6 worm cellular contexts compared by ENCODE assay signal in the genomic region with DNA sequence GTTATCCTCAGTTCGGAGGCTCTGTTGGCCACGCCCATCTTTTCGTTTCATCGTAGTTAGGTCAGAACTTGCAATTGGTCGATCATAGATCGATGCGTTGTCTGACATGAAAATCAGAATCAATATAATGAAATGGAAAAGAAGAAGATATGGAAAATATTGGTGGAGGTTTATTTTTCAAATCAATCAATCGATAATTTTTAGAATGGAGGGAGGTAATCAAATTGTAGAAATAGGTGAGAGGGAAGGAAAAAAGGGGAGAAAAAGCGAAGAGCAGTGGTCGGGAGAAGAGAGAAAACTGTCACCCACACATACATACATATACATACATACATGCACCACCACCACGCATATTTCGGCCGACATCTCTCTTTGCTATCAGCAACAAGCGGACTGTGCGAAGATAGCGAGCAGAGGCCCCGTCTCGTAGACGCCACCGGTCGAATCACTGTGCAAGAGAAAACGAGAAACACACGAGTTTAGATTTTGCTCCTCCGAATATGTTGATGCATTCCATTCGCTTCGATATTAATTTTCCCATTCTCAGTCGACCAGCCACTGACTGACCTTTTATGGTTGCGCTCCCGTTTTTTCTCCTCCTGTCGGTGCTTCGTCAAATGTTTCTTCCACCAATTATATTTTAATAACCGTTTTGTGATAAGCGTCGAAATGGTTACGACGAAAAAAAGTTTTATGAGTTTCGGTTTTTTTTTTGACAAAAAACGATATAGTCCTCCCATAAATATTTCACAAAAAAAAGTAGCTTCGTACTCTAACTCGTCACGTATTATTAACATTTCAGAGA.
TF ChIP-seq lines count a peak whose summit lies in the region.

A gene (minus strand): TSS at position 51 of the 805 bp plus-strand sequence.

TF ChIP-seq in whole organism, L1 larva, 84 proteins besides CTCF, POLR2A, EP300 and RAD21:
- TF ChIP-seq pag-3 (tag; optimal IDR thresholded peaks at IDR 0.05; lab: Kevin White, UChicago; ENCODE audit: borderline replicate concordance, insufficient read depth) (no peak), efl-1 (optimal IDR thresholded peaks at IDR 0.05; lab: Kevin White, UChicago) (no peak), efl-1 (GFP tag; optimal IDR thresholded peaks at IDR 0.05 in 1 of 2; lab: Kevin White, UChicago) (peak in 1 of 2 experiments; percentile 1), sup-37 (GFP tag; optimal IDR thresholded peaks at IDR 0.05; lab: Kevin White, UChicago) (no peak), nhr-90 (tag; optimal IDR thresholded peaks at IDR 0.05; lab: Kevin White, UChicago; ENCODE audit: poor library complexity) (peak; percentile 1), elt-2 (tag; optimal IDR thresholded peaks at IDR 0.05; lab: Kevin White, UChicago) (peak; percentile 69)

TF ChIP-seq in whole organism, L2 larva, 48 proteins besides CTCF, POLR2A, EP300 and RAD21 (continues in another document):
- TF ChIP-seq unc-39 (tag; optimal IDR thresholded peaks at IDR 0.05; lab: Kevin White, UChicago) (no peak), F13H6.1 (tag; optimal IDR thresholded peaks at IDR 0.05; lab: Kevin White, UChicago) (peak; percentile 27), R02D3.7 (tag; optimal IDR thresholded peaks at IDR 0.05; lab: Kevin White, UChicago) (no peak), dmd-4 (tag; optimal IDR thresholded peaks at IDR 0.05; lab: Kevin White, UChicago) (no peak), ceh-82 (tag; optimal IDR thresholded peaks at IDR 0.05; lab: Kevin White, UChicago) (no peak), nhr-12 (tag; optimal IDR thresholded peaks at IDR 0.05; lab: Kevin White, UChicago) (no peak), nhr-129 (tag; optimal IDR thresholded peaks at IDR 0.05; lab: Kevin White, UChicago) (no peak), nhr-11 (tag; optimal IDR thresholded peaks at IDR 0.05; lab: Kevin White, UChicago) (no peak), nhr-10 (tag; optimal IDR thresholded peaks at IDR 0.05; lab: Kevin White, UChicago) (no peak), gmeb-1 (tag; optimal IDR thresholded peaks at IDR 0.05; lab: Kevin White, UChicago) (peak; percentile 26), snpc-4 (tag; optimal IDR thresholded peaks at IDR 0.05; lab: Kevin White, UChicago) (no peak), nhr-6 (tag; optimal IDR thresholded peaks at IDR 0.05; lab: Kevin White, UChicago) (no peak), unc-62 (GFP tag; optimal IDR thresholded peaks at IDR 0.05; lab: Kevin White, UChicago) (no peak), crh-2 (tag; optimal IDR thresholded peaks at IDR 0.05; lab: Kevin White, UChicago) (peak; percentile 28), nhr-21 (tag; optimal IDR thresholded peaks at IDR 0.05; lab: Kevin White, UChicago) (no peak), C34F6.9 (tag; optimal IDR thresholded peaks at IDR 0.05; lab: Kevin White, UChicago) (no peak)

TF ChIP-seq in whole organism, L3 larva, 47 proteins besides CTCF, POLR2A, EP300 and RAD21:
- peak; percentile 59 for TF ChIP-seq pqm-1 (tag; optimal IDR thresholded peaks at IDR 0.05; lab: Kevin White, UChicago)
- no peak for TF ChIP-seq ceh-28 (tag; optimal IDR thresholded peaks at IDR 0.05; lab: Kevin White, UChicago)
- TF ChIP-seq elt-2 (tag; optimal IDR thresholded peaks at IDR 0.05; lab: Kevin White, UChicago): peak; percentile 92
TF ChIP-seq in whole organism, L3 larva: peak in this region for 2.

TF ChIP-seq in whole organism, L4 larva, 104 proteins besides CTCF, POLR2A, EP300 and RAD21 (continues in another document):
- TF ChIP-seq nhr-237 (tag; optimal IDR thresholded peaks at IDR 0.05; lab: Kevin White, UChicago) (no peak), nhr-111 (GFP tag; optimal IDR thresholded peaks at IDR 0.05; lab: Kevin White, UChicago) (no peak), ceh-28 (tag; optimal IDR thresholded peaks at IDR 0.05; lab: Kevin White, UChicago) (no peak), ceh-62 (tag; optimal IDR thresholded peaks at IDR 0.05; lab: Kevin White, UChicago) (no peak), ZK337.2 (GFP tag; IDR thresholded peaks at IDR 0.05; lab: Robert Waterston, UW) (no peak), snpc-4 (tag; optimal IDR thresholded peaks at IDR 0.05; lab: Kevin White, UChicago) (no peak), unc-62 (GFP tag; optimal IDR thresholded peaks at IDR 0.05 in 1 of 2; lab: Kevin White, UChicago) (no peak), unc-62 (tag; optimal IDR thresholded peaks at IDR 0.05; lab: Kevin White, UChicago) (no peak), nhr-48 (tag; optimal IDR thresholded peaks at IDR 0.05; lab: Kevin White, UChicago) (peak; percentile 27), lin-15B (tag; optimal IDR thresholded peaks at IDR 0.05; lab: Kevin White, UChicago) (no peak), lir-3 (tag; optimal IDR thresholded peaks at IDR 0.05; lab: Kevin White, UChicago) (no peak), daf-16 (GFP tag; optimal IDR thresholded peaks at IDR 0.05; lab: Kevin White, UChicago) (peak in 1 of 2 experiments; percentile 2), daf-16 (tag; optimal IDR thresholded peaks at IDR 0.05; lab: Kevin White, UChicago) (peak; percentile 62), dve-1 (tag; optimal IDR thresholded peaks at IDR 0.05; lab: Kevin White, UChicago; ENCODE audit: insufficient read depth) (peak; percentile 47), pqm-1 (tag; optimal IDR thresholded peaks at IDR 0.05; lab: Kevin White, UChicago) (peak; percentile 59), mes-2 (tag; optimal IDR thresholded peaks at IDR 0.05; lab: Kevin White, UChicago; ENCODE audit: poor library complexity, severe bottlenecking) (no peak), lin-39 (tag; optimal IDR thresholded peaks at IDR 0.05; lab: Kevin White, UChicago) (no peak), T26A8.4 (GFP tag; IDR thresholded peaks at IDR 0.05; lab: Robert Waterston, UW) (no peak), ztf-11 (tag; optimal IDR thresholded peaks at IDR 0.05; lab: Kevin White, UChicago) (no peak), hlh-11 (tag; optimal IDR thresholded peaks at IDR 0.05; lab: Kevin White, UChicago) (peak; percentile 83)

TF ChIP-seq in whole organism, late embryonic, 69 proteins besides CTCF, POLR2A, EP300 and RAD21:
- TF ChIP-seq madf-2 (tag; optimal IDR thresholded peaks at IDR 0.05; lab: Kevin White, UChicago) (no peak), unc-86 (tag; optimal IDR thresholded peaks at IDR 0.05; lab: Kevin White, UChicago) (no peak), elt-2 (tag; optimal IDR thresholded peaks at IDR 0.05; lab: Kevin White, UChicago) (peak; percentile 69), ceh-45 (GFP tag; IDR thresholded peaks at IDR 0.05; lab: Robert Waterston, UW) (no peak), T23F11.4 (GFP tag; optimal IDR thresholded peaks at IDR 0.05; lab: Kevin White, UChicago) (no peak), pha-2 (tag; optimal IDR thresholded peaks at IDR 0.05; lab: Kevin White, UChicago) (no peak), ceh-22 (tag; optimal IDR thresholded peaks at IDR 0.05; lab: Kevin White, UChicago) (no peak), pha-4 (tag; optimal IDR thresholded peaks at IDR 0.05; lab: Kevin White, UChicago) (no peak), pqm-1 (tag; optimal IDR thresholded peaks at IDR 0.05; lab: Kevin White, UChicago) (no peak)

TF ChIP-seq in whole organism, young adult, 124 proteins besides CTCF, POLR2A, EP300 and RAD21 (continues in another document):
- TF ChIP-seq C17E4.6 (GFP tag; IDR thresholded peaks at IDR 0.05; lab: Robert Waterston, UW) (no peak), Y53F4B.3 (GFP tag; IDR thresholded peaks at IDR 0.05; lab: Robert Waterston, UW) (no peak), T07F8.4 (tag; optimal IDR thresholded peaks at IDR 0.05; lab: Kevin White, UChicago) (no peak), atf-7 (tag; optimal IDR thresholded peaks at IDR 0.05; lab: Kevin White, UChicago) (peak; percentile 37), dpl-1 (GFP tag; optimal IDR thresholded peaks at IDR 0.05; lab: Kevin White, UChicago) (no peak), dox-1 (GFP tag; IDR thresholded peaks at IDR 0.05; lab: Robert Waterston, UW) (peak; percentile 69), ztf-26 (tag; optimal IDR thresholded peaks at IDR 0.05; lab: Kevin White, UChicago) (no peak), F10E7.11 (tag; optimal IDR thresholded peaks at IDR 0.05; lab: Kevin White, UChicago) (no peak), ztf-25 (GFP tag; IDR thresholded peaks at IDR 0.05; lab: Robert Waterston, UW) (no peak), lsl-1 (GFP tag; optimal IDR thresholded peaks at IDR 0.05; lab: Kevin White, UChicago) (no peak), madf-6 (GFP tag; IDR thresholded peaks at IDR 0.05; lab: Robert Waterston, UW) (no peak), snpc-1.3 (tag; optimal IDR thresholded peaks at IDR 0.05; lab: Kevin White, UChicago; ENCODE audit: insufficient read depth) (no peak), lin-54 (GFP tag; optimal IDR thresholded peaks at IDR 0.05; lab: Kevin White, UChicago) (no peak), tlf-1 (GFP tag; optimal IDR thresholded peaks at IDR 0.05; lab: Kevin White, UChicago) (no peak), nfya-2 (GFP tag; IDR thresholded peaks at IDR 0.05; lab: Robert Waterston, UW) (no peak), cebp-1 (GFP tag; IDR thresholded peaks at IDR 0.05; lab: Robert Waterston, UW) (peak; percentile 36; the same call in 1 of the 2 replicates), cebp-1 (tag; optimal IDR thresholded peaks at IDR 0.05; lab: Kevin White, UChicago) (peak; percentile 23), tbp1 (GFP tag; optimal IDR thresholded peaks at IDR 0.05; lab: Kevin White, UChicago) (peak; percentile 40), K11D2.4 (GFP tag; IDR thresholded peaks at IDR 0.05; lab: Robert Waterston, UW) (no peak), sea-2 (GFP tag; IDR thresholded peaks at IDR 0.05; lab: Robert Waterston, UW) (no peak), aptf-2 (GFP tag; conservative IDR thresholded peaks at IDR 0.05; lab: Robert Waterston, UW) (no peak), attf-6 (GFP tag; IDR thresholded peaks at IDR 0.05; lab: Robert Waterston, UW) (no peak), ceh-27 (GFP tag; optimal IDR thresholded peaks at IDR 0.05; lab: Kevin White, UChicago) (no peak), unc-130 (GFP tag; optimal IDR thresholded peaks at IDR 0.05; lab: Kevin White, UChicago) (no peak), lin-35 (GFP tag; optimal IDR thresholded peaks at IDR 0.05; lab: Kevin White, UChicago) (no peak), repo-1 (tag; optimal IDR thresholded peaks at IDR 0.05; lab: Kevin White, UChicago) (no peak), chd-7 (tag; optimal IDR thresholded peaks at IDR 0.05; lab: Kevin White, UChicago) (no peak), T26A5.8 (tag; optimal IDR thresholded peaks at IDR 0.05; lab: Kevin White, UChicago) (no peak), let-607 (tag; optimal IDR thresholded peaks at IDR 0.05; lab: Kevin White, UChicago) (peak in 1 of 2 experiments; percentile 41), attf-5 (GFP tag; optimal IDR thresholded peaks at IDR 0.05; lab: Kevin White, UChicago) (peak; percentile 13), snpc-4 (GFP tag; optimal IDR thresholded peaks at IDR 0.05; lab: Kevin White, UChicago) (no peak), snpc-4 (tag; optimal IDR thresholded peaks at IDR 0.05; lab: Kevin White, UChicago) (peak in 1 of 4 experiments; percentile 7), B0261.1 (tag; optimal IDR thresholded peaks at IDR 0.05; lab: Kevin White, UChicago) (no peak), mxl-1 (tag; optimal IDR thresholded peaks at IDR 0.05; lab: Kevin White, UChicago) (no peak), nhr-80 (tag; optimal IDR thresholded peaks at IDR 0.05; lab: Kevin White, UChicago) (peak; percentile 98)
